Fruit fly (Drosophila melanogaster) Kc167 (cell line): ENCODE results near the gene CCAP.

ENCODE experiments used
- Myc ChIP-seq: fragments of >200 bp; optimal IDR thresholded peaks from 2 replicates; lab custom pipeline; 2017; ENCODE audit warnings: missing external identifiers
- Sin3A ChIP-seq: fragments of >200 bp; optimal IDR thresholded peaks from 2 replicates; lab custom pipeline; 2018; ENCODE audit warnings: missing external identifiers
- h ChIP-seq: fragments of >200 bp; optimal IDR thresholded peaks from 3 replicates; lab custom pipeline; 2018; ENCODE audit warnings: missing external identifiers
- insv ChIP-seq: fragments of >200 bp; optimal IDR thresholded peaks from 3 replicates; lab custom pipeline; 2018; ENCODE audit warnings: missing external identifiers
- psq ChIP-seq: fragments of >200 bp; optimal IDR thresholded peaks from 2 replicates; lab custom pipeline; 2017; ENCODE audit warnings: missing external identifiers
- ttk ChIP-seq: sonication (Bioruptor generic); optimal IDR thresholded peaks from 2 replicates; lab custom pipeline; 2017; ENCODE audit warnings: missing external identifiers

The CCAP gene

DNA sequence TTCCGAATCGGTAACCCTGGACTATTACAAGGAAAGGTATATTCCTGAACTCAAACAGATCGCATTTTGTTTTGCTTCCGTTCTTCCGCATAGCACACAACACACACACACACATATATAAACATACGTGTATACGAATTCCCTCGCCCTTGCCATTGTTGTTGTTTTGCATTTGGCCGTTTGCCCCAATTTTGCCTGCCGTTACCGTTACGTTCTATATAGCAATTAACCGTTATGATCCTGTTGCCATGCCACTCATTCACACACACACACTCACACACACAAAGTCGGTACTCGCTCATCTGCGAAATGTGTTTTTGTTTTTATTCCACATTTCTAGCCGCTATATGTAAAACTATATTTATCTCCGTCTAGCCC is 25.6 kb upstream of the CCAP start:
- TF ChIP-seq h (lab: Kevin White, UChicago) (no peak), Myc (no peak), psq (lab: Kevin White, UChicago) (no peak)

DNA sequence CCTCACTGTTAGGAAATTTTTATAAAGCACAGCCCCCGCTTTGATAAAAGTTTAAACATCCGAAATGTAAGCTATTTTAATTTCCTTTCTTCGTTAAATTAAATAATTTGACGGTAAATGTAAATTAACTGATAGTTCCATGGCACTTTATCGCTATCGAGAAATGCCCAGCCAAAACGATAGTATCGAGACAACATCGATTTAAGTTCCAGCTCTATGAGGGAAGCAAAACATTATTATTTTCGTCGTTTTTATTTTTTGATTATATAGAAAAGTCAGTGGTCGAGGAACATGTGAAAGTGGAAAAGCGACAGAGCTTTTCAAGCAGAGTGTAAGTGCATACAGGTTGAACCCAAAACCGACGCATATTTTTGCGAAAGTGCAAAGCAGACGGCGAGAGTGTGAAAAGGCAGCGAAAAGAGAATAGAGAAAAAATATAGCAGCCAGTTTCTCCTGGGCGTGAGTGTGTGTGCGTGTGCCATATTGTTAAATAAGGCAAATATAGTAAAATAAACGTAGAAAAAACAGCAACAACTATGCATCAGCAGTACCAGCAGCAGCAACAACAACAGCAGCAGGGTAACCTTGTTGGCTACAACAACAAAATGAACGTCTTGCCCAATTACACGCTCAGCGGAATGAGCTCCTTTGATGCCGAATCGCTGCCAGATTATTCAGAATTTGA is 25.0 kb upstream of the CCAP start, which contains the start of gene CG45049:
Gene CG45049 (plus strand): TSS at position 197 of the 685 bp plus-strand sequence.
- TF ChIP-seq Myc = no peak
- no peak for TF ChIP-seq insv (lab: Kevin White, UChicago)
- no peak for TF ChIP-seq h (lab: Kevin White, UChicago)
- no peak for TF ChIP-seq ttk (lab: Kevin White, UChicago)
- TF ChIP-seq Sin3A (lab: Kevin White, UChicago) = no peak
- TF ChIP-seq psq (lab: Kevin White, UChicago) = no peak

DNA sequence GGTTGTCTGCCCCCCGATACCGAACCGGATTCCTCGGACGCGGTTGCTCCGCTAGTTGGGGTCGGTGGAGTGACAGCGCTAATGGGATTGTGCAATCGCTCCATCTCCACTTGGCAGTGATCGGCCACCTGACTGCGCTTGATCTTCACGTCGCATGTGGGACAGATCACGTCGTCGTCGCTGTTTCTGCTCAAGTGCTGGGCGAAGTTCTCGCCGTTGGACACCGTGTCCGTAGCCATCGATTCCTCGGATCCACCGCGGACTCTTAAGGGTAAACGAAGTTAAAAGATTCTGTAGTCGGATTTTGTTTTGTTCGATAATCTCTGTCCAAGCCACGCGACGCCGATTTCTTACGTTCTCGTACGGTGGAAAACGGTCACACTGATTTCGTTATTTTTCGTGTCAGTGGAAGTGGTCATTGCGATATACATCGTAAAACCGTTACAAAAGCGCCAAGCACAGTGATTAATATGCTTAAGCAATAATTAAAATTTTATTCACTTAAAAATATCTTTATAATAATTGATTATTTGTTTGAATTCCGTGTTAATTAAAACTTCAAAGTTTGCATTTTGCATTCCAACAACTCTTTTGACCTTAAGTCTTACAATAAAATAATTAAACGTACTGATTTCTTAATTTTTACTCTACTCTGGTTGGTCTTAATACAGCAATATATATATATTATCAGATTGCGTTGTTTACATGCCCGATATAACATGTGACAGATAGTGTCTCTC is 24.3 kb upstream of the CCAP start, which contains the start of gene RNF220:
Gene RNF220 (minus strand): TSS at position 384 of the 740 bp plus-strand sequence.
- TF ChIP-seq psq (lab: Kevin White, UChicago) = peak; percentile 73
- TF ChIP-seq Myc = no peak

dm6 chr3R:22724149-22724973 is 22.5 kb upstream of the CCAP start, which contains the start of gene Irp-1A:
Gene Irp-1A (minus strand): TSS chr3R:22724587.
- TF ChIP-seq h (lab: Kevin White, UChicago) (no peak), ttk (lab: Kevin White, UChicago) (no peak), insv (lab: Kevin White, UChicago) (no peak), Sin3A (lab: Kevin White, UChicago) (no peak), psq (lab: Kevin White, UChicago) (no peak), Myc (no peak)

- TF ChIP-seq ttk (lab: Kevin White, UChicago) = no peak
- no peak for TF ChIP-seq h (lab: Kevin White, UChicago)
- peak; percentile 23 for TF ChIP-seq psq (lab: Kevin White, UChicago)
- TF ChIP-seq Sin3A (lab: Kevin White, UChicago) = no peak
- TF ChIP-seq insv (lab: Kevin White, UChicago) = no peak
- no peak for TF ChIP-seq Myc
These were observed 19.0 kb upstream of the CCAP start, which contains the start of gene wge for dm6 chr3R:22720808-22721306. Gene wge (minus strand): TSS chr3R:22721150.

DNA sequence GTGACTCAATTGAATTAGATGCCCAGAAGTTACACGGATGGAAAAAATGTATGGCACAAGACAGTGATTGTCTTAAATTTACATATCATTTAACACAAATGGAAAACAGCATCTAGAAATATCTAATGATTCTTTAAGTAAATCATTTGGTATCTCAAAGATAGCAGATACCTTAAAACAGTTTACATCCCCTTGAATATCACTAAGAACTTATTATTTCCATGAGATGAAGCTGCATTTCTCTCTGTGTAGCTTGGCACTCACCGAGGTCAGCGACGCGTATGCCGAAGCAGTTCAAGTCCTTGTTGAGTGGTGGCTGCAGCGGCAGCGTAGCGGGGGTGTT is 17.7 kb upstream of the CCAP start:
- no peak for TF ChIP-seq Sin3A (lab: Kevin White, UChicago)

- TF ChIP-seq psq (lab: Kevin White, UChicago) (no peak), insv (lab: Kevin White, UChicago) (no peak), Myc (no peak), Sin3A (lab: Kevin White, UChicago) (no peak), h (lab: Kevin White, UChicago) (no peak), ttk (lab: Kevin White, UChicago) (no peak)
These were observed 17.2 kb upstream of the CCAP start for dm6 chr3R:22718937-22719606.

DNA sequence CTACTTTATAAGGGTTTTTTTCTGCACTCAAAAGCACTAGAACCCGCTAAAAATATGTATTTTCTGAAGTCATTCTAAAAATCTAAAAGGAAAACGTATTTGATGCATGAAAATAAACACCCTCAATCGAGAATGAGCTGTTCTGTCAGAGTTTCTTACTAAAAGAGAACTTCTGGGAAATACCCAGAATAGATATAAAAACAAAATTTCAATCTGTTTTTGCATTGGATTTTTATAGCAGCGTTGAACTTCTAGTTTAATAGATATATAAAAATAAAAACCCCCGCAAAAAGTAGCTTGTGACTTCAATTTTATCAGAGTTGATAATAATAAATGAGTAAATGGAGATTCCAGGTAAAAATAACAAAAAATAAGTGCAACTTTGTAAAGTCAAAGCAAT is 16.5 kb upstream of the CCAP start:
- TF ChIP-seq psq (lab: Kevin White, UChicago) (no peak), Sin3A (lab: Kevin White, UChicago) (no peak), h (lab: Kevin White, UChicago) (no peak), insv (lab: Kevin White, UChicago) (no peak), Myc (no peak), ttk (lab: Kevin White, UChicago) (no peak)

DNA sequence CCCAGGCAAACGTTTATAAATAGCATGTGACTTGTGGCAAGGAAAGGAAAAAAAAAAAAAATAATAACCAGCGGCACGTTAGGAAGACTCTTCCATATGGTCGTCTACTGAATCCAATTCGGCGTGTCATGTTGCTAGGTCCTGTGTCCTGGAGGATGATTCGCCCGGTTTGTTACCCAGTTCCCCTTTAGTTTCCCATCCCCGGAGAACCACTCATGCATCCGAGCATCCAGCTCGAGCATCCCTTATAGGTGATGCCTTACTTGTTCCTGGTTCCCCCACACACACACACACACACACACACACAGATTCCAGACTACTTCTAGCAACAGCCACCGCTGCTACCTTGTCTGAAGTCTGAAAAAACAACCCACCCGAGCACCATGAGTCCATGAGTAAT is 16.0 kb upstream of the CCAP start:
- TF ChIP-seq insv (lab: Kevin White, UChicago) (no peak), Sin3A (lab: Kevin White, UChicago) (no peak), psq (lab: Kevin White, UChicago) (no peak), h (lab: Kevin White, UChicago) (no peak), ttk (lab: Kevin White, UChicago) (no peak), Myc (no peak)

dm6 chr3R:22710662-22711061 is 8.8 kb upstream of the CCAP start, which contains the start of gene CG4907:
Gene CG4907 (minus strand): TSS chr3R:22710762.
- TF ChIP-seq ttk (lab: Kevin White, UChicago) = no peak
- no peak for TF ChIP-seq psq (lab: Kevin White, UChicago)
- TF ChIP-seq Myc = no peak
- TF ChIP-seq Sin3A (lab: Kevin White, UChicago) = no peak
- no peak for TF ChIP-seq h (lab: Kevin White, UChicago)
- no peak for TF ChIP-seq insv (lab: Kevin White, UChicago)

- no peak for TF ChIP-seq ttk (lab: Kevin White, UChicago)
- no peak for TF ChIP-seq Sin3A (lab: Kevin White, UChicago)
- no peak for TF ChIP-seq h (lab: Kevin White, UChicago)
These were observed 5.3 kb upstream of the CCAP start, which contains the start of gene CG13842 for dm6 chr3R:22707178-22707577. Gene CG13842 (minus strand): TSS chr3R:22707278.
